Worm (Caenorhabditis elegans): Measurements from ENCODE around the gene B0563.1.

B0563.1 gene

DNA sequence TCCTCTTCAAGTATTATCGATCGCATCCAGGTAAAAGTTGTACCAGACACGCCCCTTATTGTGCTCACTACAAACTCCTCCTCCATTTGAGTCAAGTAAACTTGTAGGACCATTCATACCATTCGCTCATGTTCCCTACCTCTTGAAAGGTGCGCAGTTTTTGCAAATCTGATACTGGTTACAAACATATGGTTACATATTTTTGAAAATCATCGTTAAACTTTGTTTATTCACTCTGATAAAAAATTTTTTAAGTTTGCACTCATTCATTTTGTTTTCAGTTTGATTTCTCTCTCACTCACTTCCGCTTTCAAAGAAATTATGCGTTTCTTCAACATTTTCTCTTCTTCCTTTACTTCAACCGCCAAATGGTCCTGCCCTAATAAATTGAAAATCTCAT lies at the start of gene B0563.1:
B0563.1 (plus strand) TSS at position 301 of the 400 bp plus-strand sequence.
- no peak for TF ChIP-seq elt-1 (tag; optimal IDR thresholded peaks at IDR 0.05)
- TF ChIP-seq lin-15B (tag; optimal IDR thresholded peaks at IDR 0.05) = no peak
- TF ChIP-seq pqm-1 (tag; optimal IDR thresholded peaks at IDR 0.05) = no peak
- no peak for TF ChIP-seq ztf-4 (tag; optimal IDR thresholded peaks at IDR 0.05)
- TF ChIP-seq egl-27 (tag; optimal IDR thresholded peaks at IDR 0.05) = no peak
- no peak for TF ChIP-seq fos-1 (tag; optimal IDR thresholded peaks at IDR 0.05)
- TF ChIP-seq nhr-77 (tag; optimal IDR thresholded peaks at IDR 0.05) = no peak
- TF ChIP-seq nfya-1 (tag; optimal IDR thresholded peaks at IDR 0.05; ENCODE audit: insufficient read depth) = no peak

DNA sequence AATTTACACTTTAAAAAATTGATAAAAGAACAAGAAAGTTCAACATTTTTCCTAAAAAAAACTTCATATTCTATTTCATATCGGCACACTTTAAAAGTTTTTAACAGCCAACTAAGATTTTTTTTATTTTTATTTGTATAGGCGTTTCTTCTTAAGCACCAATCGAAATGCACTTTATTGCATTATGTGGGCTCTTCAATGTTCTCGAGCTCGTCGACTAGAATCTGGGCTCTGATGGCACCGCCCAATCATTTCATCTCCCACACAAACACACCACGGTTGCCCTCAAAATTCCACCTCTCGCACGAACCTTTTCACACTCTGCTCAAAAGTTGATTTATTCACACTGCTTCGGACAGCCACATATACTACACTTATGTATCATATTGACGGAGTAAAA lies 33.9 kb upstream of the B0563.1 start, which contains the start of gene B0563.6:
B0563.6 (plus strand) TSS at position 301 of the 400 bp plus-strand sequence.
- no peak for TF ChIP-seq jun-1 (tag; optimal IDR thresholded peaks at IDR 0.05)
- TF ChIP-seq tbx-2 (tag; optimal IDR thresholded peaks at IDR 0.05) = no peak
- no peak for TF ChIP-seq elt-3 (tag; optimal IDR thresholded peaks at IDR 0.05)
- no peak for TF ChIP-seq egl-27 (tag; optimal IDR thresholded peaks at IDR 0.05)
- TF ChIP-seq lsy-12 (tag; optimal IDR thresholded peaks at IDR 0.05) = no peak
- TF ChIP-seq zag-1 (tag; optimal IDR thresholded peaks at IDR 0.05) = no peak
- no peak for TF ChIP-seq ceh-9 (tag; optimal IDR thresholded peaks at IDR 0.05)
- TF ChIP-seq snpc-4 (tag; optimal IDR thresholded peaks at IDR 0.05) = no peak
- no peak for TF ChIP-seq fkh-2 (tag; optimal IDR thresholded peaks at IDR 0.05)
- no peak for TF ChIP-seq mdl-1 (tag; optimal IDR thresholded peaks at IDR 0.05)
- TF ChIP-seq nhr-237 (tag; optimal IDR thresholded peaks at IDR 0.05) = no peak
- no peak for TF ChIP-seq elt-1 (tag; optimal IDR thresholded peaks at IDR 0.05)

DNA sequence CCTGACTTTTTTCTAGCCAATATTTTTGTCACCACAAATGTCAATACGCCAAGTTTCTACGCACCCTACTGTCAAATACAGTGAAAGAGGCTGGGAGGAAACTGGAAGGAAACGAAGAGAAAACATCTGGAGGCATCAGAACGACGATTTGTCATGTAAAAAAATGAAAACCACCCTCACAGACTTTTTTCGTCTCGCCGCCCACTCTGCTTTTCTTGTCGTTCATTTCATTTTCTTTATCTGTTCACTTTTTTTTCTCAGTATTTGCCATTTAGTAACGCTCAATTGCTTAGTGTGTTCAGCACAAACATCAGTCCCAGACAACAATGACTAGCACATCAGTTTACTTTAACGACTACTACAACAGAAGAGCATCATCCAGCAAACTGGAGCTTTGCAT lies 25.5 kb upstream of the B0563.1 start, which contains the start of gene B0563.5:
B0563.5 (plus strand) TSS at position 301 of the 400 bp plus-strand sequence.
- TF ChIP-seq tbx-2 (tag; optimal IDR thresholded peaks at IDR 0.05) (no peak), pha-4 (tag; optimal IDR thresholded peaks at IDR 0.05) (no peak), nfya-1 (tag; optimal IDR thresholded peaks at IDR 0.05; ENCODE audit: insufficient read depth) (no peak), hmg-11 (tag; optimal IDR thresholded peaks at IDR 0.05) (no peak), mml-1 (tag; optimal IDR thresholded peaks at IDR 0.05) (no peak)

DNA sequence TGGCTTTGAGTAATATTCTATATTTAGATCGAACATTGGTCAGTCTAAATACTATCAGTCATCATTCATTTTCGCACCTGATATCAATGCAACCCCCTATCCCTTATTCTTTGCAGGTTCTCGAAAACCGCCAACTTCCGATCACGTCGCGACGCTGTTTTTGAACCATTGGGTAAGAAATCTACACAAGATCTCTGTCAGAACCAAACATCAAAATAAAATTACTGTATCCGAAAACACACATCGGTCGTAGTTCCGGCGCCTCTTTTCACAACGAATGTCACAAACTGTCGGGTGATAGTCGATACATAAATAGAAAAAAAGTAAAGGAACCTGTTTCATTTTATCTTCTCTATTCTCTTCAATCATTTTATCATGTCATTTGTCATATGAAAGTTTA lies 24.4 kb upstream of the B0563.1 start:
- TF ChIP-seq nhr-67 (tag; optimal IDR thresholded peaks at IDR 0.05) = no peak
- TF ChIP-seq pqm-1 (tag; optimal IDR thresholded peaks at IDR 0.05) = no peak
- no peak for TF ChIP-seq egl-27 (tag; optimal IDR thresholded peaks at IDR 0.05)
- TF ChIP-seq nhr-25 (tag; optimal IDR thresholded peaks at IDR 0.05) = peak; percentile 8
- no peak for TF ChIP-seq ceh-16 (tag; optimal IDR thresholded peaks at IDR 0.05)
- no peak for TF ChIP-seq fos-1 (tag; optimal IDR thresholded peaks at IDR 0.05)
- no peak for TF ChIP-seq ceh-28 (tag; optimal IDR thresholded peaks at IDR 0.05)
- no peak for TF ChIP-seq ama-1 (optimal IDR thresholded peaks at IDR 0.05)
- no peak for TF ChIP-seq eor-1 (tag; optimal IDR thresholded peaks at IDR 0.05)
- TF ChIP-seq daf-12 (tag; optimal IDR thresholded peaks at IDR 0.05) = no peak
- TF ChIP-seq lin-39 (tag; optimal IDR thresholded peaks at IDR 0.05) = no peak
- no peak for TF ChIP-seq egl-5 (tag; optimal IDR thresholded peaks at IDR 0.05)
- TF ChIP-seq snpc-4 (tag; optimal IDR thresholded peaks at IDR 0.05) = no peak
- TF ChIP-seq ztf-11 (tag; optimal IDR thresholded peaks at IDR 0.05) = no peak
- TF ChIP-seq tbx-2 (tag; optimal IDR thresholded peaks at IDR 0.05) = no peak
- TF ChIP-seq elt-3 (tag; optimal IDR thresholded peaks at IDR 0.05) = peak in 2 of 3 experiments; percentile 35 to 78
- TF ChIP-seq lsy-12 (tag; optimal IDR thresholded peaks at IDR 0.05) = no peak
- no peak for TF ChIP-seq R02D3.7 (tag; optimal IDR thresholded peaks at IDR 0.05)
- TF ChIP-seq elt-2 (tag; optimal IDR thresholded peaks at IDR 0.05) = no peak
- TF ChIP-seq mdl-1 (tag; optimal IDR thresholded peaks at IDR 0.05) = no peak
- peak; percentile 27 for TF ChIP-seq jun-1 (tag; optimal IDR thresholded peaks at IDR 0.05)
- no peak for TF ChIP-seq ztf-4 (tag; optimal IDR thresholded peaks at IDR 0.05)
- peak; percentile 64 for TF ChIP-seq nhr-23 (tag; optimal IDR thresholded peaks at IDR 0.05)
- TF ChIP-seq ZK546.5 (tag; optimal IDR thresholded peaks at IDR 0.05) = no peak
- peak; percentile 44 for TF ChIP-seq unc-62 (GFP tag; optimal IDR thresholded peaks at IDR 0.05)

DNA sequence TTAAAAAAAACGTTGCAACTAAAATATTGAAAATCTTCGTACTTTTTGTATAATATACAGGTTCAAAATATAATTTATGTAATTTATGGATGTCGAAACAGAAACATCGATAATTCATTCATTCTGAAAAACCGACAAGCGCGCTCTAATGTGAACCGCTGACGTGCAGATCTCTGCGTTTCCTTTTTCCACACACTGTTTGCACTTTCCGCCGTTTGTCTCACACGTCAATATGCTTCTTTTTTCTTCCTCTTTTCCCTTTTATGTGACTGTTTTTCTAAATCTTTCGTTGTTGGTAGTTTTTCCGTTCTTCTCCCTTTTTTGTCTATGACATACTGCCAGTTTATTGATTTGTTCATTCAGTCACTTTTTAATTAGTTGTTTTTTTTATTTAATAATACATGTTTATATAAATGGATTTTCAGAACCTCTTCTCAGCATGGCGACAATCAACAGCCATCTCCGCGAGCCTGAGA lies 21.0 kb upstream of the B0563.1 start, which contains the start of gene tmbi-4:
tmbi-4 (plus strand) TSS at position 426 of the 476 bp plus-strand sequence.
- TF ChIP-seq ceh-28 (tag; optimal IDR thresholded peaks at IDR 0.05) (peak; percentile 44), lsy-12 (tag; optimal IDR thresholded peaks at IDR 0.05) (no peak), mml-1 (tag; optimal IDR thresholded peaks at IDR 0.05) (no peak), eor-1 (tag; optimal IDR thresholded peaks at IDR 0.05) (no peak), egl-27 (tag; optimal IDR thresholded peaks at IDR 0.05) (no peak), daf-12 (tag; optimal IDR thresholded peaks at IDR 0.05) (no peak), jun-1 (tag; optimal IDR thresholded peaks at IDR 0.05) (peak; percentile 34), ceh-16 (tag; optimal IDR thresholded peaks at IDR 0.05) (no peak), aly-2 (tag; optimal IDR thresholded peaks at IDR 0.05) (no peak), nfya-1 (tag; optimal IDR thresholded peaks at IDR 0.05; ENCODE audit: insufficient read depth) (peak; percentile 67), elt-2 (tag; optimal IDR thresholded peaks at IDR 0.05) (no peak), ceh-9 (tag; optimal IDR thresholded peaks at IDR 0.05) (no peak), nhr-77 (tag; optimal IDR thresholded peaks at IDR 0.05) (no peak), nhr-43 (tag; optimal IDR thresholded peaks at IDR 0.05; ENCODE audit: poor library complexity, severe bottlenecking) (no peak), lin-39 (tag; optimal IDR thresholded peaks at IDR 0.05) (peak; percentile 48), ztf-11 (tag; optimal IDR thresholded peaks at IDR 0.05) (no peak), sea-2 (GFP tag; optimal IDR thresholded peaks at IDR 0.05) (no peak), ZK546.5 (tag; optimal IDR thresholded peaks at IDR 0.05) (no peak), nhr-25 (tag; optimal IDR thresholded peaks at IDR 0.05) (peak; percentile 60), ztf-4 (tag; optimal IDR thresholded peaks at IDR 0.05) (no peak), fkh-2 (tag; optimal IDR thresholded peaks at IDR 0.05) (no peak), snpc-4 (tag; optimal IDR thresholded peaks at IDR 0.05) (peak; percentile 22), nhr-67 (tag; optimal IDR thresholded peaks at IDR 0.05) (no peak), skn-1 (tag; optimal IDR thresholded peaks at IDR 0.05) (peak; percentile 72), ceh-82 (tag; optimal IDR thresholded peaks at IDR 0.05) (no peak), nhr-11 (tag; optimal IDR thresholded peaks at IDR 0.05) (no peak)
